Worm (Caenorhabditis elegans) whole organism, mixed stage, embryonic: Measurements from ENCODE around the gene F07G11.1.

Source experiments
- bed-3 ChIP-seq: fragments of 200-800 bp; sonication (Bioruptor generic); optimal IDR thresholded peaks from 3 replicates; lab custom pipeline; 2018; ENCODE audit warnings: mild to moderate bottlenecking, missing genetic modification characterization, moderate library complexity, missing compliant biosample characterization
- blmp-1 ChIP-seq: fragments of 150-350 bp; optimal IDR thresholded peaks from 2 replicates; lab custom pipeline; 2014; ENCODE audit warnings: missing biosample characterization, missing genetic modification characterization
- ceh-83 ChIP-seq: fragments of 200-800 bp; sonication (Bioruptor generic); optimal IDR thresholded peaks from 2 replicates; lab custom pipeline; 2018; ENCODE audit warnings: mild to moderate bottlenecking, missing genetic modification characterization, missing compliant biosample characterization
- elt-1 ChIP-seq: sonication (generic microtip); optimal IDR thresholded peaks from 2 replicates; lab custom pipeline; 2017; ENCODE audit warnings: missing genetic modification characterization, mild to moderate bottlenecking, missing compliant biosample characterization, antibody characterized with exemption, moderate library complexity, borderline replicate concordance; ENCODE audit not compliant: insufficient read depth
- lin-13 ChIP-seq: fragments of 150-350 bp; optimal IDR thresholded peaks from 2 replicates; lab custom pipeline; 2014; ENCODE audit warnings: missing biosample characterization, missing genetic modification characterization
- lin-32 ChIP-seq: fragments of 200-800 bp; sonication (Bioruptor generic); optimal IDR thresholded peaks from 2 replicates; lab custom pipeline; 2018; ENCODE audit warnings: mild to moderate bottlenecking, missing genetic modification characterization, missing compliant biosample characterization
- lsy-2 ChIP-seq: fragments of 150-350 bp; optimal IDR thresholded peaks from 2 replicates; lab custom pipeline; 2014; ENCODE audit warnings: missing biosample characterization, missing genetic modification characterization
- mep-1 ChIP-seq: fragments of 150-350 bp; optimal IDR thresholded peaks from 2 replicates; lab custom pipeline; 2017; ENCODE audit warnings: missing biosample characterization, missing genetic modification reagents, missing genetic modification characterization, inconsistent platforms
- mls-2 ChIP-seq: sonication (generic microtip); optimal IDR thresholded peaks from 2 replicates; lab custom pipeline; 2016; ENCODE audit warnings: mild to moderate bottlenecking, missing genetic modification characterization, moderate library complexity, missing compliant biosample characterization
- nhr-2 ChIP-seq: fragments of 150-350 bp; optimal IDR thresholded peaks from 2 replicates; lab custom pipeline; 2014; ENCODE audit warnings: missing biosample characterization, missing genetic modification characterization
- nhr-28 ChIP-seq: fragments of 150-350 bp; optimal IDR thresholded peaks from 2 replicates; lab custom pipeline; 2014; ENCODE audit warnings: missing biosample characterization, missing genetic modification characterization
- pha-4 ChIP-seq: fragments of 150-350 bp; optimal IDR thresholded peaks from 2 replicates; lab custom pipeline; 2018; ENCODE audit warnings: missing biosample characterization, missing genetic modification reagents, missing genetic modification characterization
- unc-62 ChIP-seq: fragments of 150-350 bp; optimal IDR thresholded peaks from 2 replicates; lab custom pipeline; 2014; ENCODE audit warnings: missing biosample characterization, missing genetic modification reagents, missing genetic modification characterization
- ztf-11 ChIP-seq: fragments of 150-350 bp; optimal IDR thresholded peaks from 2 replicates; lab custom pipeline; 2014; ENCODE audit warnings: missing biosample characterization, missing genetic modification characterization

DNA sequence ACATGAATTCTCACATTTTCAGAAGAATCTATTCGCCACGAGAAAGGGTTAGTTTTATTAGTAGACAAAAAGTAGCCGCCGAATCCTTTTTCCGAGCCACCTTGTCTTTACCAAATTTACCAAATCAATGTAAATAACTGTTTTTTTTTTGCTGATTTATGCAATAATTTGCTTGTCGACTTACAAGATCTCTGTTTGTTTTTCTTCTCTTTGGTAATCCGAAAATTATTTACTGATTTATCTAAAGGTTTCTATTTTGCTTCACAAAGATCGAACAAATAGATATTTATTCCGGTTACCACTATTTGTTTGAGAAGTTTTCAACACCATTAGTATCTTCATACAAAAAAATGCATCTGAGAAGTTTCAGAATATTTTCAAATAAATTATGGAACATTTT, 41.2 kb upstream of the F07G11.1 start, which contains the start of gene C13A2.7:
- TF ChIP-seq ceh-83 (GFP tag; lab: Kevin White, UChicago) (no peak), lsy-2 (tag; lab: Kevin White, UChicago) (no peak), nhr-28 (tag; lab: Kevin White, UChicago) (no peak), unc-62 (no peak), mls-2 (tag; lab: Kevin White, UChicago) (no peak), mep-1 (tag; lab: Kevin White, UChicago) (no peak), blmp-1 (tag; lab: Kevin White, UChicago) (no peak), nhr-2 (tag; lab: Kevin White, UChicago) (no peak), bed-3 (GFP tag; lab: Kevin White, UChicago) (no peak), lin-13 (no peak), ztf-11 (no peak), pha-4 (tag; lab: Kevin White, UChicago) (no peak), elt-1 (tag; lab: Kevin White, UChicago) (no peak), lin-32 (no peak)
